Fruit fly (Drosophila melanogaster) whole organism, wandering third instar larva: ENCODE data around the gene fipi.

Experiments used
- CG9705 ChIP-seq: fragments of 200-800 bp; sonication (Bioruptor generic); optimal IDR thresholded peaks from 2 replicates; lab custom pipeline; 2018; ENCODE audit warnings: missing biosample characterization, mild to moderate bottlenecking, missing genetic modification characterization
- Dfd ChIP-seq: fragments of >200 bp; optimal IDR thresholded peaks from 2 replicates; lab custom pipeline; 2017; ENCODE audit warnings: missing biosample characterization, missing genetic modification characterization
- Hr83 ChIP-seq: fragments of 200-300 bp; sonication (Bioruptor generic); optimal IDR thresholded peaks from 2 replicates; lab custom pipeline; 2016; ENCODE audit warnings: missing biosample characterization, mild to moderate bottlenecking, missing genetic modification characterization, moderate library complexity; ENCODE audit not compliant: poor library complexity, severe bottlenecking
- Myc ChIP-seq: fragments of >200 bp; optimal IDR thresholded peaks from 2 replicates; lab custom pipeline; 2017
- OdsH ChIP-seq: fragments of 200-800 bp; sonication (Bioruptor generic); optimal IDR thresholded peaks from 2 replicates; lab custom pipeline; 2016; ENCODE audit warnings: missing biosample characterization, mild to moderate bottlenecking, missing genetic modification characterization
- Vsx2 ChIP-seq: fragments of 200-300, 225-300 bp; sonication (Bioruptor generic); optimal IDR thresholded peaks from 2 replicates; lab custom pipeline; 2018; ENCODE audit warnings: missing biosample characterization, missing genetic modification characterization; ENCODE audit not compliant: partially characterized antibody
- brk ChIP-seq: fragments of 200-800 bp; sonication (Bioruptor generic); optimal IDR thresholded peaks from 2 replicates; lab custom pipeline; 2016; ENCODE audit warnings: missing biosample characterization, mild to moderate bottlenecking, missing genetic modification characterization
- lola ChIP-seq: fragments of >200 bp; optimal IDR thresholded peaks from 2 replicates; lab custom pipeline; 2017; ENCODE audit warnings: missing biosample characterization, missing genetic modification characterization
- pan ChIP-seq: fragments of >200 bp; optimal IDR thresholded peaks from 2 replicates; lab custom pipeline; 2017
- psq ChIP-seq: fragments of 200-800 bp; sonication (Bioruptor generic); optimal IDR thresholded peaks from 3 replicates; lab custom pipeline; 2017; ENCODE audit warnings: missing biosample characterization, mild to moderate bottlenecking, missing genetic modification characterization, moderate library complexity
- rgr ChIP-seq: fragments of 200-800 bp; sonication (Bioruptor generic); optimal IDR thresholded peaks from 3 replicates; lab custom pipeline; 2016; ENCODE audit warnings: missing biosample characterization, mild to moderate bottlenecking, missing genetic modification characterization
- sv ChIP-seq: fragments of 200-800 bp; sonication (Bioruptor generic); optimal IDR thresholded peaks from 3 replicates; lab custom pipeline; 2016; ENCODE audit warnings: missing biosample characterization, missing genetic modification characterization
- tai ChIP-seq: sonication (Bioruptor generic); optimal IDR thresholded peaks from 2 replicates; lab custom pipeline; 2016; ENCODE audit warnings: missing biosample characterization, missing genetic modification characterization

dm6 chr2L:4807953-4808604 is 14.2 kb upstream of the fipi start:
- TF ChIP-seq Vsx2 (no peak), psq (GFP tag; lab: Kevin White, UChicago) (peak; percentile 3), brk (GFP tag; lab: Kevin White, UChicago) (no peak), Hr83 (GFP tag; lab: Kevin White, UChicago) (no peak), lola (GFP tag; lab: Kevin White, UChicago) (no peak), rgr (GFP tag; lab: Kevin White, UChicago) (no peak), Dfd (GFP tag; lab: Kevin White, UChicago) (no peak), CG9705 (GFP tag; lab: Kevin White, UChicago) (no peak), pan (lab: Kevin White, UChicago) (no peak), tai (GFP tag; lab: Kevin White, UChicago) (no peak), OdsH (GFP tag; lab: Kevin White, UChicago) (no peak), Myc (lab: Kevin White, UChicago) (no peak), sv (no peak)
